Worm (Caenorhabditis elegans) whole organism, mixed stage, embryonic: ENCODE data around the gene rpn-12.

Experiments
- drap-1 ChIP-seq: fragments of 200-800 bp; sonication (Bioruptor generic); optimal IDR thresholded peaks from 3 replicates; lab custom pipeline; 2018; ENCODE audit warnings: mild to moderate bottlenecking, missing genetic modification characterization, missing compliant biosample characterization
- elt-1 ChIP-seq: sonication (generic microtip); optimal IDR thresholded peaks from 2 replicates; lab custom pipeline; 2017; ENCODE audit warnings: missing genetic modification characterization, mild to moderate bottlenecking, missing compliant biosample characterization, antibody characterized with exemption, moderate library complexity, borderline replicate concordance; ENCODE audit not compliant: insufficient read depth
- elt-3 ChIP-seq: fragments of 150-350 bp; optimal IDR thresholded peaks from 2 replicates; lab custom pipeline; 2014; ENCODE audit warnings: missing biosample characterization, missing genetic modification characterization
- flh-1 ChIP-seq: fragments of 200-800 bp; sonication (Bioruptor generic); optimal IDR thresholded peaks from 2 replicates; lab custom pipeline; 2018; ENCODE audit warnings: mild to moderate bottlenecking, missing genetic modification characterization, moderate library complexity, missing compliant biosample characterization
- lin-13 ChIP-seq: fragments of 150-350 bp; optimal IDR thresholded peaks from 2 replicates; lab custom pipeline; 2014; ENCODE audit warnings: missing biosample characterization, missing genetic modification characterization
- lsy-2 ChIP-seq: fragments of 150-350 bp; optimal IDR thresholded peaks from 2 replicates; lab custom pipeline; 2014; ENCODE audit warnings: missing biosample characterization, missing genetic modification characterization
- mep-1 ChIP-seq: fragments of 150-350 bp; optimal IDR thresholded peaks from 2 replicates; lab custom pipeline; 2017; ENCODE audit warnings: missing biosample characterization, missing genetic modification reagents, missing genetic modification characterization, inconsistent platforms
- nhr-237 ChIP-seq: fragments of 150-350 bp; optimal IDR thresholded peaks from 2 replicates; lab custom pipeline; 2014; ENCODE audit warnings: missing biosample characterization, missing genetic modification characterization
- pha-4 ChIP-seq: fragments of 150-350 bp; optimal IDR thresholded peaks from 2 replicates; lab custom pipeline; 2018; ENCODE audit warnings: missing biosample characterization, missing genetic modification reagents, missing genetic modification characterization
- sptf-1 ChIP-seq: sonication (generic microtip); optimal IDR thresholded peaks from 2 replicates; lab custom pipeline; 2017; ENCODE audit warnings: mild to moderate bottlenecking, missing genetic modification characterization, moderate library complexity, missing compliant biosample characterization
- unc-62 ChIP-seq: fragments of 150-350 bp; optimal IDR thresholded peaks from 2 replicates; lab custom pipeline; 2014; ENCODE audit warnings: missing biosample characterization, missing genetic modification reagents, missing genetic modification characterization

DNA sequence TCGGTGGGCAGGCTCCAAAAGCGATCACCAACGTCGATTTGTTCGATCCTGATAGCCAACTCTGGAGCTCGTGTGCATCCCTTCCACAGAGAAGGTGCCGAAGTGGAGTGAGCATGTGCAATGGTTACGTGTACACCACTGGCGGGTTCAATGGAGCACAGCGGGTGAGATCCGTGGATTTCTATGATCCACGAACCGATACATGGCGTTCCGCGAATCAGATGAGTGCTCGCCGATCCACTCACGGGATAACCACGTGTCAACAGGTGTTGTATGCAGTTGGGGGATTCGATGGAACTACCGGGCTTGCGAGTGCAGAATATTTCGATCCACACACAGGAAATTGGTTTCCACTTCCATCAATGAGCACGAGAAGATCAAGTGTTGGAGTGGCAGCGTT lies 37.9 kb downstream of the rpn-12 start:
- no peak for TF ChIP-seq elt-1 (tag; lab: Kevin White, UChicago)
- TF ChIP-seq lsy-2, result no peak
- TF ChIP-seq lin-13 (tag; lab: Kevin White, UChicago), result no peak
- no peak for TF ChIP-seq flh-1 (GFP tag; lab: Kevin White, UChicago)
- no peak for TF ChIP-seq elt-3 (tag; lab: Kevin White, UChicago)
- no peak for TF ChIP-seq drap-1 (GFP tag; lab: Kevin White, UChicago)
- no peak for TF ChIP-seq nhr-237
- no peak for TF ChIP-seq unc-62 (GFP tag; lab: Kevin White, UChicago)
- no peak for TF ChIP-seq sptf-1 (tag; lab: Kevin White, UChicago)
- no peak for TF ChIP-seq pha-4 (tag; lab: Kevin White, UChicago)
- no peak for TF ChIP-seq mep-1 (tag; lab: Kevin White, UChicago)
